Fruit fly (Drosophila melanogaster): Measurements from ENCODE around the gene e.

e gene

DNA sequence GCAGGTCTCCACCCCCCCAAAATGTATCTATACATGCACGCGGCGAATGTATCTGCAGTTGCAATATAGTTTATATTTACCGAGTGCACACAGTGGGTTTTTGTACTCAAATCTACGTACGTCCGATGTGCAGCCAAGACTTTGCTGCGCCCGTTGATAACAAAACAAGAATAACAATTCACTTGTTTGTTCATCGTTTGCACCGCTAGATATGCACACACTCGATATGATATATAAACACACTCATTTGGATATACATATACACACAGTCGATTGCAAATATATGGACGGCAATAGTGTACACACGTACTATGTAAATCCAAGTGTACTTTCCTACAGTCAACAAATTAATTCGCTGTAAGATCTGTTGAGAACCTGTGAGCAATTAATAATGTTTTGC, 43.2 kb downstream of the e start:
- peak; percentile 94 for TF ChIP-seq cic (GFP tag; optimal IDR thresholded peaks at IDR 0.05)
- TF ChIP-seq Crg-1 (GFP tag; optimal IDR thresholded peaks at IDR 0.05), result peak; percentile 66
- TF ChIP-seq CG33017 (tag; optimal IDR thresholded peaks at IDR 0.05), result peak; percentile 55
- no peak for TF ChIP-seq cnc (optimal IDR thresholded peaks at IDR 0.05)
- peak; percentile 24 for TF ChIP-seq tj (GFP tag; optimal IDR thresholded peaks at IDR 0.05)
- peak; percentile 68 for TF ChIP-seq Hr96 (GFP tag; optimal IDR thresholded peaks at IDR 0.05)
- TF ChIP-seq toe (GFP tag; optimal IDR thresholded peaks at IDR 0.05), result peak; percentile 64
- TF ChIP-seq CG12768 (GFP tag; optimal IDR thresholded peaks at IDR 0.05), result peak; percentile 90
- TF ChIP-seq pad (GFP tag; optimal IDR thresholded peaks at IDR 0.05), result peak; percentile 69
- peak; percentile 48 for TF ChIP-seq Mnt (GFP tag; optimal IDR thresholded peaks at IDR 0.05)
- TF ChIP-seq ovo (GFP tag; optimal IDR thresholded peaks at IDR 0.05), result peak; percentile 88
- peak; percentile 88 for TF ChIP-seq CG7045 (GFP tag; optimal IDR thresholded peaks at IDR 0.05)
- TF ChIP-seq bab1 (GFP tag; optimal IDR thresholded peaks at IDR 0.05), result no peak
- TF ChIP-seq Clk (GFP tag; optimal IDR thresholded peaks at IDR 0.05), result peak; percentile 53
- TF ChIP-seq kay (GFP tag; ENCODE audit: borderline replicate concordance), result peak; percentile 89
- peak; percentile 71 for TF ChIP-seq CG7101 (tag; optimal IDR thresholded peaks at IDR 0.05)
- peak; percentile 51 for TF ChIP-seq CG14711 (tag; optimal IDR thresholded peaks at IDR 0.05)
- peak; percentile 61 for TF ChIP-seq CG11617 (GFP tag; optimal IDR thresholded peaks at IDR 0.05)
- no peak for TF ChIP-seq CG5204 (GFP tag; optimal IDR thresholded peaks at IDR 0.05)
- peak; percentile 3 for TF ChIP-seq CG1620 (GFP tag; optimal IDR thresholded peaks at IDR 0.05)

DNA sequence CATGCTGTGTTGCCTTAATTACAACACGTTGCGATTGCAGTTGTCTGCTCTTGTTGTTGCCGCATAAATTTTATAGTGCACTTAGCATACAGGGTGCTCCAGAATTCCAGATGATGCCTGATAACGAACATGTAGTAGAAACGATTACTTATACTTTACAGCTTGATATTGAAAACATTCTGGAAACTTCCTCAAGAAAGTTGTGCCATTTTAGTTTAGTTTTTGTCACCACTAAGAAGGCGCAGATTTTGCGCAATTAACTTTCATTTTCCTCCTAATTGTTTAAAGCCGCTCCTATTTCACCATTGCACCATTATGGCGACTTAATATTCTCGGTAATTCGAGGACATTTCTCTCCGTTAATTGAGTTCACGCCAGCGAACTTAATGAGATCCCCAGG, 44.7 kb downstream of the e start:
- no peak for TF ChIP-seq CG5204 (GFP tag; optimal IDR thresholded peaks at IDR 0.05)
- TF ChIP-seq tj (GFP tag; optimal IDR thresholded peaks at IDR 0.05), result no peak
- TF ChIP-seq Mnt (GFP tag; optimal IDR thresholded peaks at IDR 0.05), result no peak
- TF ChIP-seq CG12768 (GFP tag; optimal IDR thresholded peaks at IDR 0.05), result no peak
- TF ChIP-seq bab1 (GFP tag; optimal IDR thresholded peaks at IDR 0.05), result no peak
- no peak for TF ChIP-seq cic (GFP tag; optimal IDR thresholded peaks at IDR 0.05)
- TF ChIP-seq toe (GFP tag; optimal IDR thresholded peaks at IDR 0.05), result no peak
- no peak for TF ChIP-seq Crg-1 (GFP tag; optimal IDR thresholded peaks at IDR 0.05)
- no peak for TF ChIP-seq kay (GFP tag; ENCODE audit: borderline replicate concordance)
- no peak for TF ChIP-seq CG1620 (GFP tag; optimal IDR thresholded peaks at IDR 0.05)

DNA sequence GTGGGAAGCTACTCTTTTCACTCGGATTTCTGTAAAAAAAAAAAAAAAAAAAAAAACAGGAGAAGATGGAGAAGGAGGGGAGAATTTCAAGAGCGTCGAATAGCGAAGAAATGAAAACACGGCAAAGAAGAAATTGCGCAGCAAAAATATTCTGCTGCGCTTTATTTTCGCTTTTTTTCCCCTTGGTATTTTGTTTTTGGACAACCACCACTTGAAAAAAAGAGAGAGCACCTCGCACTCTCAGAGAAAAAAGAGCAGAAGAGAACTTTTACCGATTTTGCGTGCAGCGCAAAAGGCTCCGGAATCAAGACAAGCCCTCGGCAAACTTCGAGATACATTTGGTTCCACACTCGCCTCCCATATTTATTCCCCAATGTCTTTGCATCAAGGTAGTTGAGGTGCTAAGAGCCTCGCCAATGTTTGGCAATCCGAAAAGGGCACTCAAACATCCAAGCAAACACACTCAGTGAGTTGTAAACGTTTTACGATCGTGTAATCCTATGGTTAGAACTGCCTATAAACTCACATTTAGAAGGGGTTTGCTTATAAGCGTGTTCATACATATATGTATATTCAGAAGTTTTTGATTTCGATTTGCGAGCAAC, 46.1 kb downstream of the e start:
- TF ChIP-seq pad (GFP tag; optimal IDR thresholded peaks at IDR 0.05) (peak; percentile 77), CG7045 (GFP tag; optimal IDR thresholded peaks at IDR 0.05) (no peak), kay (GFP tag; ENCODE audit: borderline replicate concordance) (peak; percentile 77), cic (GFP tag; optimal IDR thresholded peaks at IDR 0.05) (peak; percentile 46), tj (GFP tag; optimal IDR thresholded peaks at IDR 0.05) (peak; percentile 83), ovo (GFP tag; optimal IDR thresholded peaks at IDR 0.05) (no peak)

DNA sequence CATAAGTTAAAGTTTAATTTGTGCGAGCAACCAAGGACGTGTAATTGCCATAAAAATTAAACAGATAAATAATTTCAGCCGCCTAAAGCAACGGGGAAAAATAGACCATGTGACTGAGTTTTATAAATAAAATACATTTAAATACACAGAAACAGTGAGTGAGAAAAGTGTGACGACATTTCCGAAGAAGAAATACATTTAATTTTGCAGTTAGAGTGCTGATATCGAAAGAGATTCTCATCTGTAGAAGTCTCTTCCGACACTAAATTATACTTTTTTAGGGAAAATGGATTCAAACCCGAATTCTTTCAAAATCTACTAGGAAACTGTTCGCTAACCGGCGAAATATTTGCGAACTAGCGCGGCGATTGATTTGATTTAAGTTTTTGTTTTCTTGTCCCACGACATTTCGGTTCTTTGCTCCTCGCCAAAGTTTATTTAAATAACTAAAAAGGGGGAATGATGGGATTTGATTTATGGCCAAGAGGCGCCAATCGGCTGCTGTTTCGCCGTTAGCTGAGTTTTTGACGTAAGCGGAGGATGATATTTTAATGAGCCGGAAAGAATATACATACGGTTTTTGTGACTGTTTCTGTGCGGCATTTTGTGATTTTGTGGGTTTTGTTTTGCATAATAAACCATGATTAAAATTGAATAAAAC, 47.3 kb downstream of the e start:
- TF ChIP-seq Clk (GFP tag; optimal IDR thresholded peaks at IDR 0.05), result no peak
- no peak for TF ChIP-seq CG5204 (GFP tag; optimal IDR thresholded peaks at IDR 0.05)
- TF ChIP-seq kay (GFP tag; ENCODE audit: borderline replicate concordance), result peak; percentile 33
- no peak for TF ChIP-seq Crg-1 (GFP tag; optimal IDR thresholded peaks at IDR 0.05)
- no peak for TF ChIP-seq ovo (GFP tag; optimal IDR thresholded peaks at IDR 0.05)
- no peak for TF ChIP-seq CG11617 (GFP tag; optimal IDR thresholded peaks at IDR 0.05)

DNA sequence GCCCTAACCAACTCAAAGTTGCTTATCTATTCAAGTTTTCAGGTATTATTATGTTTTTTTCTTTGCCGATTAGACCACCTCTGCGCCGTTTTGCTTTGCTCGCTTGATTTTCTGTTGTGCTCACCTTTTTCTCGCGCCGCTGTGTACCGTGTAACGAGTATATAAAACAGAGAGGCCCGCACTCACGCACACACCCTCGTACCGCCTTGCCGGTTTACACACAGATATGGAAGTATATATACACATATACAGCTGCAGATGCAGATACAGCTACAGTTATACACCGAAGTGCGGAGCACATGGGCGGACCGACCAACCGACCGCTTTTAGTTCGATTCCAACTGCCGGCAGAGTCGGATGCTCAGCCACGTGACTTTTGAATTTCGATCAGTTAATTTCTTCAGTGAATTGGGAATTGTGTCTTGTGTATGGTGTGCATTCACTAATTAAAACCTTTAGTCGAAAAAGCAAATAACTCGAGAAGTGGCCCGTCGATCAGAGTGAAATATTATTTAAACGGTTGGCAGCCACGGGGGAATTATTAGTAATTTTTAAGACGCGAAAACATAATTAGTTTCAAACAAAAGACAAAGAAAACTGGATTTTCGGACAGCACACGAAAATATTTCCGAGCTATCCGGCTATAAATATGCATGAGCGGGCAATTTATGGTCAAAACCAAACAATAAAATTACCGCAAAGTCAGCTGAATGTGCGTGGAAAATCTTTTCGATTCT, 48.3 kb downstream of the e start:
- no peak for TF ChIP-seq toe (GFP tag; optimal IDR thresholded peaks at IDR 0.05)
- TF ChIP-seq CG1620 (GFP tag; optimal IDR thresholded peaks at IDR 0.05), result peak; percentile 42
- peak; percentile 94 for TF ChIP-seq cic (GFP tag; optimal IDR thresholded peaks at IDR 0.05)
- TF ChIP-seq kay (GFP tag; ENCODE audit: borderline replicate concordance), result peak; percentile 92
- no peak for TF ChIP-seq Crg-1 (GFP tag; optimal IDR thresholded peaks at IDR 0.05)
- peak; percentile 52 for TF ChIP-seq CG11617 (GFP tag; optimal IDR thresholded peaks at IDR 0.05)
- peak; percentile 58 for TF ChIP-seq CG7101 (tag; optimal IDR thresholded peaks at IDR 0.05)
- peak; percentile 31 for TF ChIP-seq CG14711 (tag; optimal IDR thresholded peaks at IDR 0.05)
- peak; percentile 98 for TF ChIP-seq Mnt (GFP tag; optimal IDR thresholded peaks at IDR 0.05)
- TF ChIP-seq pad (GFP tag; optimal IDR thresholded peaks at IDR 0.05), result peak; percentile 72
- peak; percentile 85 for TF ChIP-seq CG12768 (GFP tag; optimal IDR thresholded peaks at IDR 0.05)
- peak; percentile 24 for TF ChIP-seq Hr96 (GFP tag; optimal IDR thresholded peaks at IDR 0.05)
- TF ChIP-seq CG7045 (GFP tag; optimal IDR thresholded peaks at IDR 0.05), result peak; percentile 22
- peak; percentile 82 for TF ChIP-seq ovo (GFP tag; optimal IDR thresholded peaks at IDR 0.05)
- TF ChIP-seq CG5204 (GFP tag; optimal IDR thresholded peaks at IDR 0.05), result no peak
- peak; percentile 64 for TF ChIP-seq bab1 (GFP tag; optimal IDR thresholded peaks at IDR 0.05)
- peak; percentile 91 for TF ChIP-seq tj (GFP tag; optimal IDR thresholded peaks at IDR 0.05)
- peak; percentile 68 for TF ChIP-seq CG33017 (tag; optimal IDR thresholded peaks at IDR 0.05)
- TF ChIP-seq Clk (GFP tag; optimal IDR thresholded peaks at IDR 0.05), result no peak
- TF ChIP-seq cnc (optimal IDR thresholded peaks at IDR 0.05), result no peak
